Worm (Caenorhabditis elegans): ENCODE results near the gene T10C6.7.
"Not testable (repeated sequence)": the region's sequence is repeated elsewhere in the genome, so short reads cannot be mapped to it uniquely, and the experiment has no call there.

Gene T10C6.7

ce11 chrV:16042743-16043014, 11.2 kb upstream of the T10C6.7 start:
- 0 out of 2 replicates have a peak, but pooled peaks have one; percentile 38 for TF ChIP-seq zfp-3 (GFP tag; conservative IDR thresholded peaks at IDR 0.05)
- no peak for TF ChIP-seq sdz-12 (GFP tag; optimal IDR thresholded peaks at IDR 0.05)

- TF ChIP-seq set-16 (GFP tag; IDR thresholded peaks at IDR 0.05) = peak; percentile 81
Measured at ce11 chrV:16041925-16042742, 10.6 kb upstream of the T10C6.7 start, which contains the start of the genes his-2 and his-1. Gene his-2, minus strand, starts transcription at chrV:16042283. Gene his-1, plus strand, starts transcription at chrV:16042520.

- TF ChIP-seq T20F7.1 (GFP tag; optimal IDR thresholded peaks at IDR 0.05) = no peak
- TF ChIP-seq dmd-6 (GFP tag; IDR thresholded peaks at IDR 0.05) = no peak
- no peak for TF ChIP-seq mdl-1 (tag; optimal IDR thresholded peaks at IDR 0.05)
- no peak for TF ChIP-seq hif-1 (tag; optimal IDR thresholded peaks at IDR 0.05)
- TF ChIP-seq F26F4.8 (GFP tag; conservative IDR thresholded peaks at IDR 0.05) = no peak
- TF ChIP-seq zip-2 (tag; optimal IDR thresholded peaks at IDR 0.05) = no peak
- no peak for TF ChIP-seq madf-5 (GFP tag; IDR thresholded peaks at IDR 0.05)
- TF ChIP-seq zag-1 (tag; optimal IDR thresholded peaks at IDR 0.05) = no peak
- TF ChIP-seq lin-29 (GFP tag; IDR thresholded peaks at IDR 0.05) = no peak
- TF ChIP-seq nhr-111 (GFP tag; optimal IDR thresholded peaks at IDR 0.05) = no peak
- TF ChIP-seq unc-39 (tag; optimal IDR thresholded peaks at IDR 0.05) = no peak
- TF ChIP-seq daf-19 (GFP tag; conservative IDR thresholded peaks at IDR 0.05) = no peak
- TF ChIP-seq ZK337.2 (GFP tag; IDR thresholded peaks at IDR 0.05) = no peak
- no peak for TF ChIP-seq pha-4 (GFP tag; IDR thresholded peaks at IDR 0.05)
- TF ChIP-seq pha-4 (tag; optimal IDR thresholded peaks at IDR 0.05) = no peak
- TF ChIP-seq nhr-48 (tag; optimal IDR thresholded peaks at IDR 0.05) = no peak
- no peak for TF ChIP-seq nhr-10 (tag; optimal IDR thresholded peaks at IDR 0.05)
- TF ChIP-seq nhr-76 (tag; optimal IDR thresholded peaks at IDR 0.05) = no peak
Measured at ce11 chrV:16041412-16041811, 9.9 kb upstream of the T10C6.7 start.

- peak; percentile 47; the same call in 1 of the 2 replicates for TF ChIP-seq set-16 (GFP tag; IDR thresholded peaks at IDR 0.05)
Measured at ce11 chrV:16040848-16041247, 9.3 kb upstream of the T10C6.7 start.

ce11 chrV:16040140-16040827, 8.8 kb upstream of the T10C6.7 start, which contains the start of the genes his-4 and his-3:
Gene his-4, minus strand, starts transcription at chrV:16040515.
Gene his-3, plus strand, starts transcription at chrV:16040808.
- TF ChIP-seq nhr-28 (tag; optimal IDR thresholded peaks at IDR 0.05) (peak; percentile 64), mes-2 (tag; optimal IDR thresholded peaks at IDR 0.05; ENCODE audit: poor library complexity, severe bottlenecking) (peak; percentile 80), dmd-6 (GFP tag; IDR thresholded peaks at IDR 0.05) (peak; percentile 53), nhr-102 (tag; optimal IDR thresholded peaks at IDR 0.05) (peak; percentile 83), hlh-11 (tag; optimal IDR thresholded peaks at IDR 0.05) (peak; percentile 74), dve-1 (tag; optimal IDR thresholded peaks at IDR 0.05; ENCODE audit: insufficient read depth) (peak; percentile 98), duxl-1 (tag; optimal IDR thresholded peaks at IDR 0.05; ENCODE audit: poor library complexity) (peak; percentile 85), nhr-48 (tag; optimal IDR thresholded peaks at IDR 0.05) (peak; percentile 37), mep-1 (tag; optimal IDR thresholded peaks at IDR 0.05) (peak; percentile 75), lin-38 (GFP tag; IDR thresholded peaks at IDR 0.05) (peak; percentile 23), nhr-6 (tag; optimal IDR thresholded peaks at IDR 0.05) (peak; percentile 5), nhr-42 (GFP tag; IDR thresholded peaks at IDR 0.05) (peak; percentile 72; the same call in 1 of the 2 replicates), spr-1 (tag; optimal IDR thresholded peaks at IDR 0.05) (peak; percentile 40), dpl-1 (GFP tag; optimal IDR thresholded peaks at IDR 0.05) (peak; percentile 48), daf-16 (tag; optimal IDR thresholded peaks at IDR 0.05) (peak; percentile 73), nhr-25 (tag; optimal IDR thresholded peaks at IDR 0.05; ENCODE audit: borderline replicate concordance, insufficient read depth) (peak; percentile 74), aha-1 (tag) (peak; percentile 94), php-3 (GFP tag; IDR thresholded peaks at IDR 0.05) (peak; percentile 62; the same call in 1 of the 2 replicates), rbr-2 (tag; optimal IDR thresholded peaks at IDR 0.05) (peak; percentile 32)
- TF ChIP-seq daf-16 (GFP tag; optimal IDR thresholded peaks at IDR 0.05) = not testable (repeated sequence)

Data from whole organism, L4 larva.